Worm (Caenorhabditis elegans) whole organism, L2 larva: ENCODE measurements around the gene K09E2.1.

ENCODE experiments used
- R02D3.7 ChIP-seq: fragments of 150-350 bp; optimal IDR thresholded peaks from 2 replicates; lab custom pipeline; 2014; ENCODE audit warnings: missing biosample characterization, missing genetic modification characterization
- Y55F3AM.14 ChIP-seq: fragments of 200-800 bp; sonication (Bioruptor generic); optimal IDR thresholded peaks from 2 replicates; lab custom pipeline; 2018; ENCODE audit warnings: mild to moderate bottlenecking, missing genetic modification characterization, missing compliant biosample characterization
- alr-1 ChIP-seq: fragments of 150-350 bp; optimal IDR thresholded peaks from 2 replicates; lab custom pipeline; 2014; ENCODE audit warnings: missing biosample characterization, missing genetic modification characterization
- aly-2 ChIP-seq: fragments of 150-350 bp; optimal IDR thresholded peaks from 2 replicates; lab custom pipeline; 2014; ENCODE audit warnings: missing biosample characterization, missing genetic modification characterization
- ama-1 ChIP-seq: fragments of 150-350 bp; optimal IDR thresholded peaks from 2 replicates; lab custom pipeline; 2018; ENCODE audit warnings: inconsistent platforms
- blmp-1 ChIP-seq: sonication (generic microtip); optimal IDR thresholded peaks from 2 replicates; lab custom pipeline; 2017; ENCODE audit warnings: missing genetic modification characterization, mild to moderate bottlenecking, missing compliant biosample characterization, antibody characterized with exemption, moderate library complexity; ENCODE audit not compliant: insufficient read depth
- ceh-82 ChIP-seq: fragments of 150-350 bp; optimal IDR thresholded peaks from 2 replicates; lab custom pipeline; 2014; ENCODE audit warnings: missing biosample characterization, missing genetic modification characterization
- crh-2 ChIP-seq: sonication (generic microtip); optimal IDR thresholded peaks from 2 replicates; lab custom pipeline; 2017; ENCODE audit warnings: missing biosample characterization, missing genetic modification characterization
- elt-1 ChIP-seq: fragments of 150-350 bp; optimal IDR thresholded peaks from 2 replicates; lab custom pipeline; 2014; ENCODE audit warnings: missing biosample characterization, missing genetic modification characterization
- elt-3 ChIP-seq: sonication (generic microtip); optimal IDR thresholded peaks from 2 replicates; lab custom pipeline; 2017; ENCODE audit warnings: missing biosample characterization, missing genetic modification characterization
- fos-1 ChIP-seq: fragments of 150-350 bp; optimal IDR thresholded peaks from 2 replicates; lab custom pipeline; 2014; ENCODE audit warnings: missing biosample characterization, missing genetic modification characterization
- lsy-2 ChIP-seq, 2 experiments: fragments of 150-350 bp in 1 of 2; sonication (generic microtip) in 1 of 2; optimal IDR thresholded peaks; 2 replicates each; lab custom pipeline; 2014 to 2017; ENCODE audit warnings: missing biosample characterization in 2 of 2, missing genetic modification characterization in 2 of 2
- mab-5 ChIP-seq: fragments of 150-350 bp; optimal IDR thresholded peaks from 2 replicates; lab custom pipeline; 2014; ENCODE audit warnings: missing biosample characterization, missing genetic modification characterization
- mbf-1 ChIP-seq: sonication (generic microtip); optimal IDR thresholded peaks from 2 replicates; lab custom pipeline; 2017; ENCODE audit warnings: missing biosample characterization, missing genetic modification characterization
- mdl-1 ChIP-seq, 2 experiments: fragments of 150-350 bp in 1 of 2; sonication (generic microtip) in 1 of 2; optimal IDR thresholded peaks; 2 replicates each; lab custom pipeline; 2017; ENCODE audit warnings: missing biosample characterization in 2 of 2, missing genetic modification characterization in 2 of 2
- nhr-10 ChIP-seq: sonication (generic microtip); optimal IDR thresholded peaks from 2 replicates; lab custom pipeline; 2017; ENCODE audit warnings: missing biosample characterization, missing genetic modification characterization
- nhr-11 ChIP-seq: fragments of 150-350 bp; optimal IDR thresholded peaks from 2 replicates; lab custom pipeline; 2014; ENCODE audit warnings: missing biosample characterization, missing genetic modification characterization
- nhr-12 ChIP-seq: fragments of 150-350 bp; optimal IDR thresholded peaks from 2 replicates; lab custom pipeline; 2014; ENCODE audit warnings: missing biosample characterization, missing genetic modification characterization
- nhr-129 ChIP-seq: fragments of 150-350 bp; optimal IDR thresholded peaks from 2 replicates; lab custom pipeline; 2014; ENCODE audit warnings: missing biosample characterization, missing genetic modification characterization
- nhr-21 ChIP-seq: fragments of 150-350 bp; optimal IDR thresholded peaks from 2 replicates; lab custom pipeline; 2014; ENCODE audit warnings: missing biosample characterization, missing genetic modification characterization
- nhr-23 ChIP-seq: fragments of 150-350 bp; optimal IDR thresholded peaks from 2 replicates; lab custom pipeline; 2014; ENCODE audit warnings: missing biosample characterization, missing genetic modification reagents, missing genetic modification characterization
- nhr-25 ChIP-seq: fragments of 150-350 bp; sonication (generic microtip); optimal IDR thresholded peaks from 3 replicates; lab custom pipeline; 2014; ENCODE audit warnings: missing biosample characterization, missing genetic modification characterization
- nhr-6 ChIP-seq: fragments of 150-350 bp; optimal IDR thresholded peaks from 2 replicates; lab custom pipeline; 2014; ENCODE audit warnings: missing biosample characterization, missing genetic modification characterization
- sem-4 ChIP-seq: fragments of 150-350 bp; optimal IDR thresholded peaks from 2 replicates; lab custom pipeline; 2014; ENCODE audit warnings: missing biosample characterization, missing genetic modification reagents, missing genetic modification characterization
- sma-3 ChIP-seq: sonication (generic microtip); optimal IDR thresholded peaks from 2 replicates; lab custom pipeline; 2016; ENCODE audit warnings: missing genetic modification reagents, missing genetic modification characterization, missing compliant biosample characterization
- sma-9 ChIP-seq, 2 experiments: fragments of 150-350 bp in 1 of 2; sonication (generic microtip) in 1 of 2; optimal IDR thresholded peaks; 2 replicates each; lab custom pipeline; 2014 to 2016; ENCODE audit warnings: missing genetic modification characterization in 2 of 2, mild to moderate bottlenecking in 1 of 2, missing biosample characterization in 1 of 2, missing compliant biosample characterization in 1 of 2, missing genetic modification reagents in 1 of 2, moderate library complexity in 1 of 2
- snpc-4 ChIP-seq: fragments of 150-350 bp; optimal IDR thresholded peaks from 2 replicates; lab custom pipeline; 2014; ENCODE audit warnings: missing biosample characterization, missing genetic modification characterization
- unc-39 ChIP-seq: fragments of 150-350 bp; optimal IDR thresholded peaks from 2 replicates; lab custom pipeline; 2014; ENCODE audit warnings: missing biosample characterization, missing genetic modification characterization
- zag-1 ChIP-seq: fragments of 150-350 bp; optimal IDR thresholded peaks from 2 replicates; lab custom pipeline; 2014; ENCODE audit warnings: missing biosample characterization, missing genetic modification characterization
- ztf-1 ChIP-seq: fragments of 200-800 bp; sonication (Bioruptor generic); conservative IDR thresholded peaks from 2 replicates; pipeline ENCODE4 v1.3.6; 2022; ENCODE audit warnings: missing genetic modification characterization, missing compliant biosample characterization
- ztf-11 ChIP-seq: sonication (generic microtip); optimal IDR thresholded peaks from 2 replicates; lab custom pipeline; 2017; ENCODE audit warnings: missing biosample characterization, missing genetic modification characterization
- ztf-4 ChIP-seq: fragments of 150-350 bp; optimal IDR thresholded peaks from 2 replicates; lab custom pipeline; 2014; ENCODE audit warnings: missing biosample characterization, missing genetic modification characterization

Gene K09E2.1

DNA sequence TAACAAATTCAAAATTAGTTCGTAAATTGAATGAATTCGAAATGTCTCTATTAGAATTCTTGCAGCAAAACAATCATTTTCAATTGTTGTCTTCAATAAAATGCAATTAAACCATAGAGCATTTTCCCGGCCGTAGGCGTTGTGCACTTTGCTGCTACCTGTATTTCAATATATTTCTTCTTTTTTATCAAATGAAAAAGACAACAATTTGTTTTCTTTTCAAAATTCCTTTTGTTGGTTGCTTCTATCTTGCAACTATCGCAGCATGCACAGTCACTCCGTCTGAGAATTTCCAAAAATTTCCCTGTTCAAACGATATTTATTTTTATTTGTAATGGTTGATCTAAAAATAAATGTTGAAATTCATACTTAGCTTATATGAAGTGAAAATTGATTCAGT is 6.5 kb upstream of the K09E2.1 start:
- TF ChIP-seq zag-1 (tag; lab: Kevin White, UChicago) (no peak), ama-1 (no peak), mbf-1 (tag; lab: Kevin White, UChicago) (no peak), unc-39 (no peak), nhr-10 (tag; lab: Kevin White, UChicago) (no peak), nhr-25 (tag; lab: Kevin White, UChicago) (no peak), nhr-23 (tag; lab: Kevin White, UChicago) (no peak), elt-3 (tag; lab: Kevin White, UChicago) (no peak), elt-1 (tag; lab: Kevin White, UChicago) (no peak)

DNA sequence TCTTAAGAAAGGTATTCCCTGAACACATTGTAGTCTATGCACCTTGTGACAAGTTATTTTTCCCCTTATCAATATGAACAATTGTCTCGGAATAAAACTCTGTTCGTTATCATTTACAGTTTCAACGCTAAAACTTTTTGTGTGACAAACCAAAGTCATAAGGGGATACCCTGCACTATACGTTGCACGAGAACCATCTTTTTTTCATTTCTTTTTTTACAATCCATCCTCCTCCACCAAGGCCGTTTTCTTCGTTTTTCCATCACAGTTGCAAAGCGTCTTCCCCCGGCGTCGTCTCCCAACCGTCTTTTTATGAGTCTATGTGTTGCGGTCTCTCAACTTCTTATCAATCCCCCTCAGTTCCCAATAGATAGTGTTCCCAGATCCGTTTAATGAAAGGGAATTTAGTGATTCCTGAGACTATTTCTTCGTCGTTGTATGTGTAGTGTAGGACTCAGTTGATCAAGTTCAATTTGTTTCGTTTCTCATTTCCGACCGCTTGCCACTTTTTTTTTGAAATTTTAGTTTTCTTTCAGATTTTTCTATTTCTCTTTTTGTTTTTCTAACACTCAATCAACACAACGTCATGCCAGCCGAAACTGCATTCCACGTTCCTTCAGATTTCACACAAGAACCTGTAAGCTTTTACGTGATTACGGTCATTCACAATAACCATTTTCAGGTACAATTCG is 5.5 kb upstream of the K09E2.1 start:
- no peak for TF ChIP-seq aly-2 (tag; lab: Kevin White, UChicago)
- peak in 1 of 2 experiments; percentile 4 for TF ChIP-seq mdl-1 (tag; optimal IDR thresholded peaks at IDR 0.05; lab: Kevin White, UChicago)
- peak; percentile 58 for TF ChIP-seq crh-2
- TF ChIP-seq sma-9 (GFP tag; optimal IDR thresholded peaks at IDR 0.05; lab: Kevin White, UChicago) = peak; percentile 96
- no peak for TF ChIP-seq sma-9 (tag; optimal IDR thresholded peaks at IDR 0.05; lab: Kevin White, UChicago)
- TF ChIP-seq ama-1 = no peak
- peak; percentile 6 for TF ChIP-seq nhr-6 (tag; lab: Kevin White, UChicago)
- TF ChIP-seq nhr-129 (tag; lab: Kevin White, UChicago) = peak; percentile 53
- TF ChIP-seq nhr-12 (tag; lab: Kevin White, UChicago) = no peak
- TF ChIP-seq elt-3 (tag; lab: Kevin White, UChicago) = no peak
- TF ChIP-seq nhr-25 (tag; lab: Kevin White, UChicago) = peak; percentile 37
- peak; percentile 64 for TF ChIP-seq sma-3
- peak; percentile 43 for TF ChIP-seq nhr-21 (tag; lab: Kevin White, UChicago)
- peak; percentile 27 for TF ChIP-seq blmp-1 (tag; lab: Kevin White, UChicago)
- TF ChIP-seq nhr-11 (tag; lab: Kevin White, UChicago) = no peak
- peak; percentile 83 for TF ChIP-seq fos-1 (tag; lab: Kevin White, UChicago)
- TF ChIP-seq sem-4 (tag; lab: Kevin White, UChicago) = no peak
- no peak for TF ChIP-seq ztf-1 (GFP tag; lab: Robert Waterston, UW)
- TF ChIP-seq ceh-82 (tag; lab: Kevin White, UChicago) = no peak
- TF ChIP-seq, all 48 proteins: peak for 10

DNA sequence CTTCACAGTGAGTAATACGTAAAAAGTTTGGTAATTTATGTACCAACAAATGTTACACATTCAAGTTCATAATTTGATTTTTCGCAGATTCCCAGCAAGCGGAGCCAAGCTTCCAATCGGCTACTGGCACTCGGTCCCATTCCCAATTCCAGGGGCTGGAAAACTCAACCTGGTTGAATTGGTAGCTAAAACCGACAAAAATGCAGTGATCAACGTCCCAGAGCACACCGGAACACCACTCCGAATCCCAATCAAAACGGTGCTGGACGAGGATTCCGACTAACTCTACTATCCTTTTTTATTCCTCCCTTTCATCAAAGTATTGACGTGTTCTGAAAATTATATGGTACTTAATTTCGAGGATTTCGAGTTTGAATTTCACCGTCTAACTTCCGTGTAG is 4.4 kb upstream of the K09E2.1 start:
- TF ChIP-seq elt-3 (tag; lab: Kevin White, UChicago) (no peak), nhr-10 (tag; lab: Kevin White, UChicago) (no peak), lsy-2 (tag; optimal IDR thresholded peaks at IDR 0.05; lab: Kevin White, UChicago) (no peak)

DNA sequence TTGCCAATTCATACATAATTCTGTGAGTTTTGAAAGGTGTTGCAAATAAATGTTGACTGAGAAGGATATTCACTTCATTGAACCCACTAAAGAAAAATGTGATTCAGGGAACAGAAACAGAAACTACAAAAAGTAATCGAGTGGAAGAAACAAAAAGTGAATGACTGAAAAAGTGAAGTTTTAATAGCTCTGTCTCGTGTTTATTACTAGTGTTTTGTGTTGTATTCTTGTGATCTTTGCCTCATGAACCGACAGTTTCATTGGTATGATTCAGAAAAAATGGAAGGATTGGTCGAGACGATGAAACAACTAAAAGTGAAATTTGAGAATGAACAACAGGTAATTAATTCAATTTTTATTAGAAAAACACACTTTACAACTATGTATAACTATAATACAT is 3.8 kb upstream of the K09E2.1 start:
- TF ChIP-seq zag-1 (tag; lab: Kevin White, UChicago) (no peak), blmp-1 (tag; lab: Kevin White, UChicago) (peak; percentile 15)
- TF ChIP-seq, all 48 proteins: peak for 1

DNA sequence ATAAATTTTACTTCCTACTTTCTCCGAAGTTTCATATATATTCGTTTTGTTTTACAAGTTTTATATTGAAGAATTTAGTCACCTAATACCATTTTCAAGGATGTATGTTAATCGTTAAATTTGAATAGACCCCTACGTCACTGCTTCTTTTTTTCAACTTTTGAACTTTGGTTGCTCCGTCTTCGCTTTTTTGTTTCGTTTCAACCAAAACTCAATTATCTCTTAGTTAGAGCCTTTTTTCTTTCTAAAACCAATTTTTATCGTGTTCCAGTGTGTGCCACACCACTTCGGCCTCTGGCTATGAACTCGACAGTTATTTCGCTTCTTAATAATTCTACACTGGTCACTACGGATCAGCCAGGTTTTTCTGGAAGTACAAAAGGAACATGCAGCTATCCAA is 15.8 kb downstream of the K09E2.1 start, which contains the start of gene frpr-8:
Gene frpr-8, plus strand, starts transcription at position 301 of the 400 bp plus-strand sequence.
- TF ChIP-seq mab-5 = no peak
- no peak for TF ChIP-seq sma-3
- no peak for TF ChIP-seq nhr-11 (tag; lab: Kevin White, UChicago)

DNA sequence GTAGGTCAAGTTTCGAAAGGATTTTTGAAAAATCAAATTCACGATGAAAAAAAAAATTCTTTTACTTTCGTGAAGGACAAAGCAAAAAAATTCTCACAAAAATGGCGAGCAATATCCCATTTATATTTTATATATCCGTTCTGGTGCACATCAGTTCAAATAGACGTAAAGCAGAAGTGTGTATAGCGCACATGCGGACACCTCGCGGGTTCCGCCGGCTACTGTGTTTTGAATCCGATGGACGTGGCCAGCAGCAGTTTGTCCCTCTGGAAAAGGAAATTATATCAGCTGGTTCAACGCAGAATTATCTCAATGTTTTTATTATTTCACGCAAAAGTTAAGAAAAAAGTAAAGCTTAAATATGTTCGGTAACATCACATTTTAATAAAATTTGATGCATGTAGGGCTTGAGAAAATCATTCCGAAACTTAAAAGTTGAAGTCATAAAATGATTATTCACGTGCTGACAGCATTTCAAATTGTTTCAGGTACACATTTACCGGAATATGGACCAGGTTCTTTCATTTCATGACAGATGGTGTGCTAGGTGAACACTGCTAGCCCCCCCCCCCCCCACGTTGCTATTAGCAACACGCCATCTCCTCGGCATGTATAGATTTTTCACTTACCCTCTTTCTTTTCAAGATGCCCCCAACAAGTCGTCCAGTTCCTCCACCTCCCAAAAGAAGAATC is 22.1 kb downstream of the K09E2.1 start, which contains the start of gene jbts-14:
Gene jbts-14, plus strand, starts transcription at position 643 of the 693 bp plus-strand sequence.
- no peak for TF ChIP-seq ama-1
- TF ChIP-seq snpc-4 (tag; lab: Kevin White, UChicago) = peak; percentile 72

DNA sequence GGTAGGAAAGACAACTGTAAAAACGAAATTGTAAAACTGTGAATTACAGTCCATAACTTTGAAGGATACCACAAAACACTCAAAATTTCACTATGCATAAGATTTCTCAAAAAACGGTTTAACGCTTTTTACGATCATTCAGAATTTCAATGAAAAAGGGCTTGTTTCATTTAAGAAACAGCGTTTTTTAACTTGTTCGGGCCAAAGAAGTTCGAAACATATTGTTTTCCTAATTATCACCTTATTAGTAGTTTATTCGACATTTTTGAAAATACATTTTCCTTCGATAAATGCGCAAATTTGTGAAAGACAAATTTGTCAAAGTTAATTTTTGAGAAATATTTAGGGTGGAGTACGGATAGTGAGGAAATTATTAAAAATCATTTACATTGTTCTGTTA is 23.1 kb downstream of the K09E2.1 start:
- TF ChIP-seq Y55F3AM.14 (GFP tag; lab: Kevin White, UChicago) = no peak
- TF ChIP-seq elt-1 (tag; lab: Kevin White, UChicago) = no peak
- TF ChIP-seq R02D3.7 = no peak
- no peak for TF ChIP-seq alr-1 (tag; lab: Kevin White, UChicago)
- no peak for TF ChIP-seq ztf-4 (tag; lab: Kevin White, UChicago)
- no peak for TF ChIP-seq elt-3 (tag; lab: Kevin White, UChicago)
- TF ChIP-seq mab-5 = no peak
- TF ChIP-seq ztf-11 (tag; lab: Kevin White, UChicago) = no peak
